Worm (Caenorhabditis elegans) whole organism, mixed stage, embryonic: Measurements from ENCODE around the gene F14H3.14.

Experiments
- M03D4.4 ChIP-seq: sonication (generic microtip); optimal IDR thresholded peaks from 2 replicates; lab custom pipeline; 2017; ENCODE audit warnings: mild to moderate bottlenecking, missing genetic modification characterization, missing compliant biosample characterization
- bed-3 ChIP-seq: fragments of 200-800 bp; sonication (Bioruptor generic); optimal IDR thresholded peaks from 3 replicates; lab custom pipeline; 2018; ENCODE audit warnings: mild to moderate bottlenecking, missing genetic modification characterization, moderate library complexity, missing compliant biosample characterization
- blmp-1 ChIP-seq: fragments of 150-350 bp; optimal IDR thresholded peaks from 2 replicates; lab custom pipeline; 2014; ENCODE audit warnings: missing biosample characterization, missing genetic modification characterization
- ceh-39 ChIP-seq: fragments of 150-350 bp; optimal IDR thresholded peaks from 2 replicates; lab custom pipeline; 2014; ENCODE audit warnings: missing biosample characterization, missing genetic modification characterization
- ceh-43 ChIP-seq: fragments of 200-800 bp; sonication (Bioruptor generic); optimal IDR thresholded peaks from 2 replicates; lab custom pipeline; 2018; ENCODE audit warnings: mild to moderate bottlenecking, missing genetic modification characterization, moderate library complexity, missing compliant biosample characterization
- ceh-83 ChIP-seq: fragments of 200-800 bp; sonication (Bioruptor generic); optimal IDR thresholded peaks from 2 replicates; lab custom pipeline; 2018; ENCODE audit warnings: mild to moderate bottlenecking, missing genetic modification characterization, missing compliant biosample characterization
- ces-1 ChIP-seq: fragments of 150-350 bp; optimal IDR thresholded peaks from 2 replicates; lab custom pipeline; 2014; ENCODE audit warnings: missing biosample characterization, missing genetic modification reagents, missing genetic modification characterization
- cnd-1 ChIP-seq: fragments of 200-800 bp; sonication (Bioruptor generic); optimal IDR thresholded peaks from 2 replicates; lab custom pipeline; 2018; ENCODE audit warnings: mild to moderate bottlenecking, missing genetic modification characterization, missing compliant biosample characterization
- elt-1 ChIP-seq: sonication (generic microtip); optimal IDR thresholded peaks from 2 replicates; lab custom pipeline; 2017; ENCODE audit warnings: missing genetic modification characterization, mild to moderate bottlenecking, missing compliant biosample characterization, antibody characterized with exemption, moderate library complexity, borderline replicate concordance; ENCODE audit not compliant: insufficient read depth
- elt-3 ChIP-seq: fragments of 150-350 bp; optimal IDR thresholded peaks from 2 replicates; lab custom pipeline; 2014; ENCODE audit warnings: missing biosample characterization, missing genetic modification characterization
- flh-1 ChIP-seq: fragments of 200-800 bp; sonication (Bioruptor generic); optimal IDR thresholded peaks from 2 replicates; lab custom pipeline; 2018; ENCODE audit warnings: mild to moderate bottlenecking, missing genetic modification characterization, moderate library complexity, missing compliant biosample characterization
- ham-2 ChIP-seq: fragments of 200-800 bp; sonication (Bioruptor generic); optimal IDR thresholded peaks from 2 replicates; lab custom pipeline; 2018; ENCODE audit warnings: mild to moderate bottlenecking, missing genetic modification characterization, missing compliant biosample characterization
- hlh-1 ChIP-seq: fragments of 150-350 bp; optimal IDR thresholded peaks from 2 replicates; lab custom pipeline; 2014; ENCODE audit warnings: missing biosample characterization, missing genetic modification reagents, missing genetic modification characterization
- lin-13 ChIP-seq: fragments of 150-350 bp; optimal IDR thresholded peaks from 2 replicates; lab custom pipeline; 2014; ENCODE audit warnings: missing biosample characterization, missing genetic modification characterization
- lin-32 ChIP-seq: fragments of 200-800 bp; sonication (Bioruptor generic); optimal IDR thresholded peaks from 2 replicates; lab custom pipeline; 2018; ENCODE audit warnings: mild to moderate bottlenecking, missing genetic modification characterization, missing compliant biosample characterization
- lsy-2 ChIP-seq: fragments of 150-350 bp; optimal IDR thresholded peaks from 2 replicates; lab custom pipeline; 2014; ENCODE audit warnings: missing biosample characterization, missing genetic modification characterization
- mab-5 ChIP-seq: fragments of 150-350 bp; optimal IDR thresholded peaks from 2 replicates; lab custom pipeline; 2014; ENCODE audit warnings: missing biosample characterization, missing genetic modification characterization
- mls-2 ChIP-seq: sonication (generic microtip); optimal IDR thresholded peaks from 2 replicates; lab custom pipeline; 2016; ENCODE audit warnings: mild to moderate bottlenecking, missing genetic modification characterization, moderate library complexity, missing compliant biosample characterization
- nhr-12 ChIP-seq: fragments of 150-350 bp; optimal IDR thresholded peaks from 2 replicates; lab custom pipeline; 2014; ENCODE audit warnings: missing biosample characterization, missing genetic modification characterization
- nhr-2 ChIP-seq: fragments of 150-350 bp; optimal IDR thresholded peaks from 2 replicates; lab custom pipeline; 2014; ENCODE audit warnings: missing biosample characterization, missing genetic modification characterization
- nhr-237 ChIP-seq: fragments of 150-350 bp; optimal IDR thresholded peaks from 2 replicates; lab custom pipeline; 2014; ENCODE audit warnings: missing biosample characterization, missing genetic modification characterization
- nhr-76 ChIP-seq: sonication (generic microtip); optimal IDR thresholded peaks from 2 replicates; lab custom pipeline; 2017; ENCODE audit warnings: missing biosample characterization, missing genetic modification characterization
- sem-2 ChIP-seq: fragments of 200-800 bp; sonication (Bioruptor generic); optimal IDR thresholded peaks from 2 replicates; lab custom pipeline; 2018; ENCODE audit warnings: mild to moderate bottlenecking, missing genetic modification characterization, missing compliant biosample characterization
- snpc-4 ChIP-seq: fragments of 150-350 bp; optimal IDR thresholded peaks from 2 replicates; lab custom pipeline; 2014; ENCODE audit warnings: missing biosample characterization, missing genetic modification characterization
- sptf-1 ChIP-seq: sonication (generic microtip); optimal IDR thresholded peaks from 2 replicates; lab custom pipeline; 2017; ENCODE audit warnings: mild to moderate bottlenecking, missing genetic modification characterization, moderate library complexity, missing compliant biosample characterization
- tbx-8 ChIP-seq: fragments of 200-800 bp; sonication (Bioruptor generic); optimal IDR thresholded peaks from 2 replicates; lab custom pipeline; 2018; ENCODE audit warnings: mild to moderate bottlenecking, missing genetic modification characterization, moderate library complexity, missing compliant biosample characterization
- unc-120 ChIP-seq: sonication (generic microtip); optimal IDR thresholded peaks from 2 replicates; lab custom pipeline; 2017; ENCODE audit warnings: missing genetic modification characterization, missing compliant biosample characterization; ENCODE audit not compliant: poor library complexity, severe bottlenecking
- unc-39 ChIP-seq: fragments of 150-350 bp; optimal IDR thresholded peaks from 2 replicates; lab custom pipeline; 2014; ENCODE audit warnings: missing biosample characterization, missing genetic modification characterization
- unc-62 ChIP-seq: fragments of 150-350 bp; optimal IDR thresholded peaks from 2 replicates; lab custom pipeline; 2014; ENCODE audit warnings: missing biosample characterization, missing genetic modification reagents, missing genetic modification characterization
- zip-8 ChIP-seq: fragments of 150-350 bp; optimal IDR thresholded peaks from 2 replicates; lab custom pipeline; 2014; ENCODE audit warnings: missing biosample characterization, missing genetic modification characterization
- ztf-11 ChIP-seq: fragments of 150-350 bp; optimal IDR thresholded peaks from 2 replicates; lab custom pipeline; 2014; ENCODE audit warnings: missing biosample characterization, missing genetic modification characterization

F14H3.14 gene

DNA sequence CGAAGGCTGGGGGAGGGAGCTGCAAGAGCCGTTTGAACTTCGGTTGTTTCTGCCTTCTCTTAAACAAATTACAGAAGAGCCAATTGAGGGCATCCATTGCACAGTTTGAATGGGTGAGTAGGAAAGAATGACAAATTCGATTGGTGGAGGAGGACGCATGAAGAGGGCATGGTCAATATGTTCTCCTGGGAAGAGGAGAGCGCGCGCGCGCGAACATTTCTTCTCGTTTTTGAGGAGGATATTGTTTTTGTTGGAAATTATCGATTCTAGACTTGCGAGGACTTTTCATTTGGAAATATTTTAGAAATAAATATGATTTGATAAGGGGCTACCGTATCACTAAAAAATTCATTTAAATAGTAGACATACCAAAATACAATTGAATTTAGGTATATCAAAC, 31.1 kb downstream of the F14H3.14 start, which contains the start of gene T10C6.7:
Gene T10C6.7, minus strand, starts transcription at position 143 of the 400 bp plus-strand sequence.
- TF ChIP-seq lsy-2 (tag; lab: Kevin White, UChicago), result no peak
- no peak for TF ChIP-seq ces-1 (GFP tag; lab: Kevin White, UChicago)
- TF ChIP-seq elt-3 (tag; lab: Kevin White, UChicago), result no peak
- TF ChIP-seq ztf-11, result no peak

DNA sequence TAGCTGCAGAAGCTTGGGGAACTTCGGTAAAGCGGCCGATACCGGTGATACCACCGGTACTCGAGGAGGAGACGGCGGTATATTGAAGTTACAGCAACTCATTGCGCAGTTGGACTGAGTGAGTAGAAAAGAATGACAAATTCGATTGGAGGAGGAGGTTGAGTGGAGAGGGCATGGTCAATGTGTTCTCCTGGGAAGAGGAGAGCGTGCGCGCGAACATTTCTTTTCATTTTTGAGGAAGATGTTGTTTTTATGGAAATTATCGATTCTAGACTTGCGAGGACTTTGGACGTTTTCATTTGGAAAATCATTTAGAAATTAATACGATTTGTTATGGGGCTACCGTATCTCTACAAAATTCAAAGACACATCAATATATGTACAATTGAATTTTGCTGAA, 33.5 kb downstream of the F14H3.14 start:
- TF ChIP-seq nhr-76 (tag; lab: Kevin White, UChicago) (no peak), blmp-1 (tag; lab: Kevin White, UChicago) (no peak), ham-2 (no peak), sem-2 (GFP tag; lab: Kevin White, UChicago) (no peak), unc-120 (tag; lab: Kevin White, UChicago) (no peak), nhr-237 (tag; lab: Kevin White, UChicago) (no peak)

DNA sequence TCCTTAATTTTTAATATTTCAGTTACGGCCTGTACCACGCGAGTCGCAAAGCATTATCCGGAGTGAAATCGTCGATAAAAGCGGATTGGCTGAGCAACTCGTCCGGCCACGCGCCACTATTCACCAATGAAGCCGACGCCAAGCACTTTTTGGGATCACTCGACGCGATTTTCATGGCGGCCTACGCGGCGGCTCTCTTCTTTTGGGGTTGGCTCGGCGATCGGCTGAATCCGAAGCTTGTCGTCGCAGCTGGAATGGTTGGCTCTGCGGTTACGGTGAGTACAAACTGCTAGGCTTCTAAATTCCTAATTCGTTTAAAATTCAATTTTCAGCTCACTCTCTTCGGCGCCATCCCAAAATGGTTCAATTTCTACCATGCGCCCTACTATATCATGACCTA, 37.8 kb downstream of the F14H3.14 start:
- TF ChIP-seq cnd-1 (no peak), ceh-43 (GFP tag; lab: Kevin White, UChicago) (no peak), ceh-83 (GFP tag; lab: Kevin White, UChicago) (no peak), bed-3 (GFP tag; lab: Kevin White, UChicago) (no peak), hlh-1 (no peak), flh-1 (GFP tag; lab: Kevin White, UChicago) (no peak), lin-13 (tag; lab: Kevin White, UChicago) (no peak), sptf-1 (tag; lab: Kevin White, UChicago) (no peak), ztf-11 (no peak), mab-5 (no peak), snpc-4 (tag; lab: Kevin White, UChicago) (no peak)

DNA sequence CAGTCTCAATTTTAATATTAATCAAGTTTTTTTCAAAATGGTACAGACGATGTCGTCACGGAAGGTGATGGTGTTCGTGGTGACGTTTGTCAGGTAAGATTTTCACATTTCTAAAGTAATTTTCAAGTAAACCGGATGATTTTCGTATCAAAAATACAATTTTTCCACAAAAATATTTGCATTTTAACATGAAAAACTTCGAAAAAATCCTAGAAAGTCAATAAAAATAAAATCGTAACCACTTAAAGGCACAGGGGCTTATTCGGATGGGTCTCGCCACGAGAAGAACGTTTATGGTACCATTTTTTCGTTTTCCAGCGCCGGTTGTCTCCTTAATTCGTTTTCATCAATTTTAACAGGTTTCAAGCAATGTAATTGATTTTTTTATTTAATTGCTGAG, 38.4 kb downstream of the F14H3.14 start, which contains the start of gene T10C6.6:
Gene T10C6.6, plus strand, starts transcription at position 27 of the 400 bp plus-strand sequence.
- TF ChIP-seq ztf-11 (no peak), hlh-1 (no peak), sem-2 (GFP tag; lab: Kevin White, UChicago) (no peak), flh-1 (GFP tag; lab: Kevin White, UChicago) (no peak), mab-5 (no peak), nhr-76 (tag; lab: Kevin White, UChicago) (no peak), nhr-2 (tag; lab: Kevin White, UChicago) (no peak), unc-62 (GFP tag; lab: Kevin White, UChicago) (no peak), ceh-83 (GFP tag; lab: Kevin White, UChicago) (no peak), ham-2 (no peak), M03D4.4 (no peak), unc-39 (tag; lab: Kevin White, UChicago) (no peak), mls-2 (no peak), ceh-39 (tag; lab: Kevin White, UChicago) (no peak), tbx-8 (GFP tag; lab: Kevin White, UChicago) (no peak)

DNA sequence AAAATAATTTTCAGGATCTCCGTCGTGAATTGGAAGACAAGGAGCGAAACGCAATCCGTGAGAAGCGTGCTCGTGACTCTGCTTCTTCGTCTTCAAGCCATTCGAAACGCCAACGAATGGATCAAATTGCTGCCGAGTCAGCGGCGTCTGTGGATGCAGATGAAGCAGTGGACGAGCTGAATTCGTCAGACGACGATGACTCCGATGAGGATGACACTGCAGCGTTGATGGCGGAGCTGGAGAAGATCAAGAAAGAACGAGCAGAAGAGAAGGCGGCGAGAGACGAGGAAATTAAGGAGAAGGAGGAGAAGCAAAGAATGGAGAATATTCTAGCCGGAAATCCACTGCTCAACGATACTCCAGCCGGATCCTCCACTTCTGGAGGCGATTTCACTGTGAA, 39.1 kb downstream of the F14H3.14 start:
- no peak for TF ChIP-seq bed-3 (GFP tag; lab: Kevin White, UChicago)
- no peak for TF ChIP-seq zip-8
- no peak for TF ChIP-seq ztf-11
- no peak for TF ChIP-seq elt-1 (tag; lab: Kevin White, UChicago)
- no peak for TF ChIP-seq tbx-8 (GFP tag; lab: Kevin White, UChicago)
- no peak for TF ChIP-seq nhr-12 (tag; lab: Kevin White, UChicago)
- no peak for TF ChIP-seq unc-62 (GFP tag; lab: Kevin White, UChicago)
- TF ChIP-seq ceh-43 (GFP tag; lab: Kevin White, UChicago), result no peak
- TF ChIP-seq unc-39 (tag; lab: Kevin White, UChicago), result no peak
- no peak for TF ChIP-seq blmp-1 (tag; lab: Kevin White, UChicago)
- TF ChIP-seq ceh-39 (tag; lab: Kevin White, UChicago), result no peak
- TF ChIP-seq lin-32 (GFP tag; lab: Kevin White, UChicago), result no peak
- TF ChIP-seq, all 35 proteins: peak for 0
